Fruit fly (Drosophila melanogaster): ENCODE measurements around the gene CG14983.
A peak's percentile ranks its signal among the peaks of the same experiment; 100 is the strongest.

The CG14983 gene

dm6 chr3L:3928205-3928942 is 20.7 kb downstream of the CG14983 start (continued):
- TF ChIP-seq Asciz (GFP tag; optimal IDR thresholded peaks at IDR 0.05) (peak; percentile 65), Tbp (GFP tag; optimal IDR thresholded peaks at IDR 0.05) (no peak), Ssrp (tag; optimal IDR thresholded peaks at IDR 0.05) (peak; percentile 76), CG33213 (GFP tag; optimal IDR thresholded peaks at IDR 0.05) (peak; percentile 74), pb (GFP tag; optimal IDR thresholded peaks at IDR 0.05) (peak; percentile 41), CG18262 (tag; optimal IDR thresholded peaks at IDR 0.05) (no peak), CG10959 (GFP tag; IDR thresholded peaks at IDR 0.05) (peak; percentile 47; the same call in 1 of the 2 replicates), ERR (GFP tag; optimal IDR thresholded peaks at IDR 0.05) (peak; percentile 84), Dek (tag; optimal IDR thresholded peaks at IDR 0.05) (peak; percentile 91), gsb (GFP tag; IDR thresholded peaks at IDR 0.05) (peak; percentile 81), prd (optimal IDR thresholded peaks at IDR 0.05) (no peak), prd (GFP tag; IDR thresholded peaks at IDR 0.05) (peak; percentile 89), gem (tag; optimal IDR thresholded peaks at IDR 0.05) (peak; percentile 87), Neu2 (GFP tag; optimal IDR thresholded peaks at IDR 0.05; ENCODE audit: borderline replicate concordance) (no peak), Nf-YB (GFP tag; optimal IDR thresholded peaks at IDR 0.05) (peak; percentile 59), CG31441 (GFP tag; IDR thresholded peaks at IDR 0.05) (peak; percentile 69), CG43689 (GFP tag; IDR thresholded peaks at IDR 0.05) (peak; percentile 75), Bgb (GFP tag; IDR thresholded peaks at IDR 0.05; ENCODE audit: partially characterized antibody) (no peak), slp2 (GFP tag; optimal IDR thresholded peaks at IDR 0.05) (peak; percentile 66), NC2α (GFP tag; optimal IDR thresholded peaks at IDR 0.05) (peak; percentile 53), CG6254 (GFP tag; optimal IDR thresholded peaks at IDR 0.05) (peak; percentile 47), CG4404 (GFP tag; IDR thresholded peaks at IDR 0.05) (peak; percentile 66), CG3163 (GFP tag; optimal IDR thresholded peaks at IDR 0.05) (peak; percentile 67), CG15479 (GFP tag; optimal IDR thresholded peaks at IDR 0.05) (peak; percentile 22), Nf-YC (tag; optimal IDR thresholded peaks at IDR 0.05) (peak; percentile 70), CG5180 (GFP tag; optimal IDR thresholded peaks at IDR 0.05) (peak; percentile 46), CG8290 (GFP tag; optimal IDR thresholded peaks at IDR 0.05) (no peak), CG8290 (tag; optimal IDR thresholded peaks at IDR 0.05) (peak in 1 of 2 experiments; percentile 95), CG2129 (GFP tag; IDR thresholded peaks at IDR 0.05; ENCODE audit: partially characterized antibody) (no peak), fd102C (GFP tag; optimal IDR thresholded peaks at IDR 0.05) (no peak), CG7271 (tag; optimal IDR thresholded peaks at IDR 0.05) (no peak), ttk (GFP tag; IDR thresholded peaks at IDR 0.05) (peak; percentile 75), sima (GFP tag; optimal IDR thresholded peaks at IDR 0.05) (peak; percentile 33), CG17328 (GFP tag; IDR thresholded peaks at IDR 0.05) (peak; percentile 84), nom (GFP tag; optimal IDR thresholded peaks at IDR 0.05) (no peak), oc (tag; optimal IDR thresholded peaks at IDR 0.05) (no peak), Sin3A (optimal IDR thresholded peaks at IDR 0.05) (no peak), CG6272 (GFP tag; IDR thresholded peaks at IDR 0.05) (peak; percentile 73), lov (optimal IDR thresholded peaks at IDR 0.05) (no peak), lov (GFP tag; IDR thresholded peaks at IDR 0.05) (no peak), zen (tag; optimal IDR thresholded peaks at IDR 0.05) (no peak), CG14014 (GFP tag; IDR thresholded peaks at IDR 0.05) (peak; percentile 94), CG8765 (GFP tag; IDR thresholded peaks at IDR 0.05) (peak; percentile 51; the same call in 1 of the 2 replicates), H2.0 (GFP tag; IDR thresholded peaks at IDR 0.05) (peak; percentile 80), Ets65A (GFP tag) (peak; percentile 99), CG11247 (GFP tag; IDR thresholded peaks at IDR 0.05) (peak; percentile 83), CG4820 (GFP tag; optimal IDR thresholded peaks at IDR 0.05) (peak; percentile 72), CG30020 (tag; optimal IDR thresholded peaks at IDR 0.05) (no peak), Gug (GFP tag; IDR thresholded peaks at IDR 0.05) (peak; percentile 81), klu (GFP tag; IDR thresholded peaks at IDR 0.05) (peak; percentile 79), CG5245 (GFP tag; optimal IDR thresholded peaks at IDR 0.05) (peak; percentile 39)
